Worm (Caenorhabditis elegans) whole organism, L1 larva: ENCODE data around the gene nsy-4.

Source experiments
- lsy-2 ChIP-seq, 2 experiments: fragments of 150-350 bp; optimal IDR thresholded peaks; 2 replicates each; lab custom pipeline; 2014; ENCODE audit warnings: missing biosample characterization in 2 of 2, missing genetic modification characterization in 2 of 2
- rnt-1 ChIP-seq: sonication (generic microtip); optimal IDR thresholded peaks from 2 replicates; lab custom pipeline; 2016; ENCODE audit warnings: mild to moderate bottlenecking, missing genetic modification characterization, moderate library complexity, missing compliant biosample characterization
- unc-62 ChIP-seq: fragments of 150-350 bp; optimal IDR thresholded peaks from 2 replicates; lab custom pipeline; 2014; ENCODE audit warnings: missing biosample characterization, missing genetic modification reagents, missing genetic modification characterization
- zag-1 ChIP-seq: fragments of 150-350 bp; optimal IDR thresholded peaks from 2 replicates; lab custom pipeline; 2014; ENCODE audit warnings: missing biosample characterization, missing genetic modification characterization

- TF ChIP-seq lsy-2 (tag; optimal IDR thresholded peaks at IDR 0.05; lab: Kevin White, UChicago), result no peak
- no peak for TF ChIP-seq zag-1 (tag; lab: Kevin White, UChicago)
- TF ChIP-seq unc-62, result no peak
- no peak for TF ChIP-seq rnt-1 (tag; lab: Kevin White, UChicago)
Measured at ce11 chrIV:2316273-2316672, 6.8 kb upstream of the nsy-4 start, which contains the start of gene Y38F2AL.12.
